Fruit fly (Drosophila melanogaster): Measurements from ENCODE around the gene moi.

DNA sequence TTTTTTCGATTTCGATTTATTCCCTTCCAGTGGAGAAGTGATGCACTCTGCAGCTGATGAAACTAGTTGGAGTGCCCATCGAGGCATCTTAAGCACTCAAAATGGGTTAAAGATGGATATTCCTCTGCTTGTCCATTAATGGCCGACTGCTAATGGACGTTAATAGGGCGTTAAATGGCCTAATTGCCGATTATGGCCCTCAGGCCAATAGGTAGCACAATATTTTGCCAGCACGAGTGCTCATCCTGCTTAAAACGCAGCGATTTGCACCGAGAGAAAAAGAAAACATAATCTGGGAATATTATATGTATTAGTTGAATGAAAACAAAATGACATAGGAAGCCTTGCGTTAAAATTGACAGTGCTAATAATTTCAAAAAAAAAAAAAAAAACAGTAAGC, 46.9 kb upstream of the moi start, which contains the start of gene CG44158:
- TF ChIP-seq Pif1B (GFP tag; optimal IDR thresholded peaks at IDR 0.05) (no peak), EcR (GFP tag; optimal IDR thresholded peaks at IDR 0.05) (no peak), CG13204 (GFP tag; optimal IDR thresholded peaks at IDR 0.05) (no peak), gl (tag; optimal IDR thresholded peaks at IDR 0.05) (no peak)

All from whole organism, pupa.